Fruit fly (Drosophila melanogaster) whole organism, adult: Measurements from ENCODE around the gene CG45413.

Experiments
- CG1620 ChIP-seq: fragments of 200-800 bp; sonication (Bioruptor generic); optimal IDR thresholded peaks from 2 replicates; lab custom pipeline; 2016; ENCODE audit warnings: missing biosample characterization, missing genetic modification characterization
- CG7045 ChIP-seq: fragments of 200-800 bp; sonication (Bioruptor generic); optimal IDR thresholded peaks from 2 replicates; lab custom pipeline; 2017; ENCODE audit warnings: missing biosample characterization, mild to moderate bottlenecking, missing genetic modification characterization
- Clk ChIP-seq: fragments of 200-800 bp; sonication (Bioruptor generic); optimal IDR thresholded peaks from 2 replicates; lab custom pipeline; 2017; ENCODE audit warnings: missing biosample characterization, missing genetic modification characterization
- Hr96 ChIP-seq: fragments of 200-800 bp; sonication (Bioruptor generic); optimal IDR thresholded peaks from 2 replicates; lab custom pipeline; 2016; ENCODE audit warnings: missing biosample characterization, missing genetic modification characterization
- ovo ChIP-seq: fragments of 200-800 bp; sonication (Bioruptor generic); optimal IDR thresholded peaks from 2 replicates; lab custom pipeline; 2016; ENCODE audit warnings: missing biosample characterization, missing genetic modification characterization

DNA sequence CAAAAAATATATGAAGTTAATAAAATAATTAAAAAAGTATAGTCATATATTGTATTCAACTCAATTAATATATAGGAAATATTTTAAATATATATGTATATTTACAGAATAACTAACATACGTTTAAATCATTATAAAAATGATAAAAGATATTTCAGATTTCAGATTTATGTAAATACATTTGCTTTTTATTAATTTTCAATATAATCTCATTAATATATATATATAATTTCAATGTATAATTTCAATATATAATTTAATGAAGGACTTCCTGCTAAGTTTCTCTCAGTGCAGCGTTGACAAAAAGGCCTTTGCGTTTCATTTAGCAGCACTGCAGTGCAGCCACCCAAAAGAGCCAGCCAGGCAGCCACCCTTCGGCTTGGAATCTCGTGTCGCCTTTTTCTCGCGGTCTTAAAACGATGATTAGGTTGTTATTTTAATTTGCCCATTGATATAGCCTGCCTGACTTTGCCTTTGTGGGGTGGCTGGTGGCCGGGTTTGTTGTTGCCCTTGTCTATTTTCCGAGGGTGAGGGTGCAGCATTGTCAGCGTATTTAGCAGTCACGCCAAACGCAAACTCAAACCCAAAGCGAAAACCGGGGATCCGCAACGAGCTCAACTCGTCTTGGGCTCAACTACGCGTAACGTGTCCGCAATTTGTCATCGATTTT lies 45.9 kb downstream of the CG45413 start:
- TF ChIP-seq CG7045 (GFP tag; lab: Kevin White, UChicago) (no peak), CG1620 (GFP tag; lab: Kevin White, UChicago) (no peak), Hr96 (GFP tag; lab: Kevin White, UChicago) (no peak), ovo (GFP tag; lab: Kevin White, UChicago) (no peak), Clk (GFP tag; lab: Kevin White, UChicago) (no peak)
